Worm (Caenorhabditis elegans): ENCODE results near the gene srg-27.

ce11 chrV:5385914-5386493 is 46.4 kb downstream of the srg-27 start, which contains the start of gene C35A11.2:
- TF ChIP-seq ama-1 (optimal IDR thresholded peaks at IDR 0.05), result no peak
- no peak for TF ChIP-seq pes-1 (GFP tag; IDR thresholded peaks at IDR 0.05)
- TF ChIP-seq ceh-13 (GFP tag; optimal IDR thresholded peaks at IDR 0.05), result no peak
